Worm (Caenorhabditis elegans) whole organism, mixed stage, embryonic: Measurements from ENCODE around the gene bgnt-1.4.

Source experiments
- M03D4.4 ChIP-seq: sonication (generic microtip); optimal IDR thresholded peaks from 2 replicates; lab custom pipeline; 2017; ENCODE audit warnings: mild to moderate bottlenecking, missing genetic modification characterization, missing compliant biosample characterization
- blmp-1 ChIP-seq: fragments of 150-350 bp; optimal IDR thresholded peaks from 2 replicates; lab custom pipeline; 2014; ENCODE audit warnings: missing biosample characterization, missing genetic modification characterization
- ceh-43 ChIP-seq: fragments of 200-800 bp; sonication (Bioruptor generic); optimal IDR thresholded peaks from 2 replicates; lab custom pipeline; 2018; ENCODE audit warnings: mild to moderate bottlenecking, missing genetic modification characterization, moderate library complexity, missing compliant biosample characterization
- ces-1 ChIP-seq: fragments of 150-350 bp; optimal IDR thresholded peaks from 2 replicates; lab custom pipeline; 2014; ENCODE audit warnings: missing biosample characterization, missing genetic modification reagents, missing genetic modification characterization
- flh-1 ChIP-seq: fragments of 200-800 bp; sonication (Bioruptor generic); optimal IDR thresholded peaks from 2 replicates; lab custom pipeline; 2018; ENCODE audit warnings: mild to moderate bottlenecking, missing genetic modification characterization, moderate library complexity, missing compliant biosample characterization
- lsy-2 ChIP-seq: fragments of 150-350 bp; optimal IDR thresholded peaks from 2 replicates; lab custom pipeline; 2014; ENCODE audit warnings: missing biosample characterization, missing genetic modification characterization
- mab-5 ChIP-seq: fragments of 150-350 bp; optimal IDR thresholded peaks from 2 replicates; lab custom pipeline; 2014; ENCODE audit warnings: missing biosample characterization, missing genetic modification characterization
- nhr-12 ChIP-seq: fragments of 150-350 bp; optimal IDR thresholded peaks from 2 replicates; lab custom pipeline; 2014; ENCODE audit warnings: missing biosample characterization, missing genetic modification characterization
- nhr-28 ChIP-seq: fragments of 150-350 bp; optimal IDR thresholded peaks from 2 replicates; lab custom pipeline; 2014; ENCODE audit warnings: missing biosample characterization, missing genetic modification characterization
- unc-39 ChIP-seq: fragments of 150-350 bp; optimal IDR thresholded peaks from 2 replicates; lab custom pipeline; 2014; ENCODE audit warnings: missing biosample characterization, missing genetic modification characterization
- unc-62 ChIP-seq: fragments of 150-350 bp; optimal IDR thresholded peaks from 2 replicates; lab custom pipeline; 2014; ENCODE audit warnings: missing biosample characterization, missing genetic modification reagents, missing genetic modification characterization

DNA sequence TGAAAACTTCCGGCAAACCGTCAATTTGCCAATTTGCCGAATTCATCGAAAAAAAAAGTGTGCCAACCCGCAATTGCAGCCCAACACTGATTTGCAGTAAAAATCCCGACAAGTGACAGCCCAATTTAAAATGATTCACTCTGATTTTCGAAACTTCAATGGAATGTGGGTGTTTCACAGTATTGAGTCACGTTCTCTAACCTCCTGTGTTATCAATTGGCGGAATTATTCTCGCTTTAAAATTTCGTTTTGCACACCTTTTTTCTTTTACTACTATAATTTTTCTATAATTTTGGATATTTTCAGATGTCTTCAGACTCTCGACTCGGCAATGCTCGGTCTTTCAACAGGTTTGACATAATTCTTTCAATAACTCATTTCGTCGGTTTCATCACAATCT lies 38.5 kb upstream of the bgnt-1.4 start, which contains the start of gene F39G3.5:
- no peak for TF ChIP-seq nhr-28 (tag; lab: Kevin White, UChicago)
- no peak for TF ChIP-seq M03D4.4 (tag; lab: Kevin White, UChicago)
- TF ChIP-seq unc-62 (GFP tag; lab: Kevin White, UChicago), result no peak
- TF ChIP-seq unc-39 (tag; lab: Kevin White, UChicago), result no peak
- TF ChIP-seq lsy-2, result no peak
- TF ChIP-seq mab-5, result no peak
- no peak for TF ChIP-seq nhr-12 (tag; lab: Kevin White, UChicago)
- TF ChIP-seq blmp-1, result no peak
- no peak for TF ChIP-seq flh-1 (GFP tag; lab: Kevin White, UChicago)
- TF ChIP-seq ceh-43 (GFP tag; lab: Kevin White, UChicago), result no peak
- no peak for TF ChIP-seq ces-1 (GFP tag; lab: Kevin White, UChicago)
